Worm (Caenorhabditis elegans): Measurements from ENCODE around the gene srh-239.

The srh-239 gene

ce11 chrV:15465032-15465727 is 19.6 kb downstream of the srh-239 start, which contains the start of gene pqn-71 (continued):
- TF ChIP-seq lin-13 (GFP tag; optimal IDR thresholded peaks at IDR 0.05) (peak; percentile 54), C04F5.9 (tag; optimal IDR thresholded peaks at IDR 0.05) (peak; percentile 37), mep-1 (tag; optimal IDR thresholded peaks at IDR 0.05) (peak; percentile 88), ceh-88 (GFP tag; IDR thresholded peaks at IDR 0.05) (0 out of 2 replicates have a peak, but pooled peaks have one; percentile 43), fos-1 (tag; optimal IDR thresholded peaks at IDR 0.05) (peak; percentile 47), unc-62 (GFP tag; optimal IDR thresholded peaks at IDR 0.05) (no peak), pax-3 (tag; optimal IDR thresholded peaks at IDR 0.05) (peak; percentile 64), elt-2 (tag; optimal IDR thresholded peaks at IDR 0.05) (peak; percentile 83), egl-13 (tag; optimal IDR thresholded peaks at IDR 0.05) (peak; percentile 72), ceh-82 (tag; optimal IDR thresholded peaks at IDR 0.05) (peak; percentile 41 to 65 (median 50)), zag-1 (tag; optimal IDR thresholded peaks at IDR 0.05) (no peak), Y116A8C.19 (tag; optimal IDR thresholded peaks at IDR 0.05; ENCODE audit: borderline replicate concordance) (no peak), alr-1 (tag; optimal IDR thresholded peaks at IDR 0.05; ENCODE audit: borderline replicate concordance) (no peak), hlh-4 (tag; optimal IDR thresholded peaks at IDR 0.05) (no peak), snu-23 (GFP tag; optimal IDR thresholded peaks at IDR 0.05) (peak; percentile 90), tbx-2 (tag; optimal IDR thresholded peaks at IDR 0.05) (peak; percentile 76), zip-4 (GFP tag; optimal IDR thresholded peaks at IDR 0.05) (peak; percentile 33), unc-86 (tag; optimal IDR thresholded peaks at IDR 0.05) (peak; percentile 42), blmp-1 (tag; optimal IDR thresholded peaks at IDR 0.05) (peak; percentile 32), ceh-63 (GFP tag; optimal IDR thresholded peaks at IDR 0.05) (no peak), nhr-19 (GFP tag; conservative IDR thresholded peaks at IDR 0.05) (peak; percentile 80), vab-15 (tag; optimal IDR thresholded peaks at IDR 0.05) (peak; percentile 2), nhr-71 (tag; optimal IDR thresholded peaks at IDR 0.05) (peak; percentile 89), snpc-4 (tag; optimal IDR thresholded peaks at IDR 0.05) (peak; percentile 55), nhr-76 (tag; optimal IDR thresholded peaks at IDR 0.05) (no peak), rnt-1 (tag; optimal IDR thresholded peaks at IDR 0.05) (peak; percentile 56), fkh-8 (tag; optimal IDR thresholded peaks at IDR 0.05) (peak; percentile 74), pag-3 (tag; optimal IDR thresholded peaks at IDR 0.05; ENCODE audit: borderline replicate concordance, insufficient read depth) (no peak), lin-14 (GFP tag; optimal IDR thresholded peaks at IDR 0.05) (peak; percentile 77), jun-1 (tag; optimal IDR thresholded peaks at IDR 0.05) (peak; percentile 83), skn-1 (tag; optimal IDR thresholded peaks at IDR 0.05) (peak; percentile 49), C16A3.4 (tag; optimal IDR thresholded peaks at IDR 0.05) (peak; percentile 72)

DNA sequence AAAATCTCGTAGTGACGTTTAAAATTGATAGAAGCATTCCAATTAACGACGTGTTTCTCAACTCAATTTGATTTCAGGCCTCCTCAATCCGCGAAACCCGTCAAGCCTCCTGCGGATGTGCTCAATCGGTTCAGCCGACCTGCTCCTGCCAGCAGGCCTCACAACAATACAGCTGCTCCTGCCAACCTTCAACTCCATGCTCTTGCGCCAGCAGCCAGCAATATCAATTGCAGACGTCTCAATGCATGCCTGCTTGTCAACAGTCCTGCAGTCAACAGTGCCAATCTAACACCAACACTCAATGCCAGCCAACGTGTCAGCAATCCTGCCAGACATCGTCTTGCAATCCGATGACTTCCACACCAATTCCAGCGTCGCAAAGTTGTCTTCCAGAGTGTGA is 20.5 kb downstream of the srh-239 start:
- TF ChIP-seq elt-3 (tag; optimal IDR thresholded peaks at IDR 0.05) (no peak), nhr-85 (tag) (peak; percentile 44), hlh-4 (tag; optimal IDR thresholded peaks at IDR 0.05) (no peak)

- no peak for TF ChIP-seq sup-37 (GFP tag; optimal IDR thresholded peaks at IDR 0.05)
- TF ChIP-seq lin-39 (tag; optimal IDR thresholded peaks at IDR 0.05) = no peak
- no peak for TF ChIP-seq ces-1 (GFP tag; optimal IDR thresholded peaks at IDR 0.05)
- no peak for TF ChIP-seq aly-2 (tag; optimal IDR thresholded peaks at IDR 0.05)
- TF ChIP-seq nhr-77 (tag; optimal IDR thresholded peaks at IDR 0.05) = no peak
- TF ChIP-seq unc-86 (tag; optimal IDR thresholded peaks at IDR 0.05) = no peak
- no peak for TF ChIP-seq sox-4 (tag; optimal IDR thresholded peaks at IDR 0.05)
- no peak for TF ChIP-seq lin-15B (tag; optimal IDR thresholded peaks at IDR 0.05)
- TF ChIP-seq skn-1 (tag; optimal IDR thresholded peaks at IDR 0.05) = no peak
- no peak for TF ChIP-seq C04F5.9 (tag; optimal IDR thresholded peaks at IDR 0.05)
- no peak for TF ChIP-seq alr-1 (tag; optimal IDR thresholded peaks at IDR 0.05; ENCODE audit: borderline replicate concordance)
- no peak for TF ChIP-seq tlp-1 (tag; optimal IDR thresholded peaks at IDR 0.05)
- no peak for TF ChIP-seq F16B12.6 (tag; optimal IDR thresholded peaks at IDR 0.05)
- TF ChIP-seq lin-13 (GFP tag; optimal IDR thresholded peaks at IDR 0.05) = no peak
- TF ChIP-seq snpc-4 (tag; optimal IDR thresholded peaks at IDR 0.05) = no peak
- no peak for TF ChIP-seq ceh-82 (tag; optimal IDR thresholded peaks at IDR 0.05)
- TF ChIP-seq nhr-47 (tag; optimal IDR thresholded peaks at IDR 0.05) = no peak
- TF ChIP-seq blmp-1 (tag; optimal IDR thresholded peaks at IDR 0.05) = no peak
Measured at ce11 chrV:15466719-15467118, 21.2 kb downstream of the srh-239 start.
